Worm (Caenorhabditis elegans): ENCODE results near the gene lmp-2.

- TF ChIP-seq sptf-2 (GFP tag; optimal IDR thresholded peaks at IDR 0.05) (no peak), ceh-58 (GFP tag; IDR thresholded peaks at IDR 0.05) (no peak), akir-1 (GFP tag; optimal IDR thresholded peaks at IDR 0.05) (no peak), pha-4 (tag; optimal IDR thresholded peaks at IDR 0.05) (no peak), tbx-9 (tag; optimal IDR thresholded peaks at IDR 0.05; ENCODE audit: borderline replicate concordance) (no peak), B0019.2 (GFP tag; conservative IDR thresholded peaks at IDR 0.05) (no peak), mel-28 (tag; optimal IDR thresholded peaks at IDR 0.05; ENCODE audit: borderline replicate concordance) (no peak), sdz-38 (tag; optimal IDR thresholded peaks at IDR 0.05) (no peak)
Measured at ce11 chrX:1147394-1147793, 22.0 kb downstream of the lmp-2 start.

Data from whole organism, young adult.